Worm (Caenorhabditis elegans): ENCODE results near the gene Y62H9A.8.

The Y62H9A.8 gene

ce11 chrX:11910046-11910445, 17.8 kb upstream of the Y62H9A.8 start, which contains the start of gene Y62H9A.15:
Y62H9A.15 (minus strand) TSS chrX:11910145.
- TF ChIP-seq blmp-1 (tag; optimal IDR thresholded peaks at IDR 0.05), result no peak
- no peak for TF ChIP-seq unc-62 (GFP tag; optimal IDR thresholded peaks at IDR 0.05)
- no peak for TF ChIP-seq mep-1 (tag; optimal IDR thresholded peaks at IDR 0.05)
- no peak for TF ChIP-seq nhr-2 (tag; optimal IDR thresholded peaks at IDR 0.05)
- no peak for TF ChIP-seq mls-2 (tag; optimal IDR thresholded peaks at IDR 0.05)
- no peak for TF ChIP-seq nhr-28 (tag; optimal IDR thresholded peaks at IDR 0.05)
- TF ChIP-seq unc-39 (tag; optimal IDR thresholded peaks at IDR 0.05), result no peak
- TF ChIP-seq M03D4.4 (tag; optimal IDR thresholded peaks at IDR 0.05), result no peak
- TF ChIP-seq sptf-1 (tag; optimal IDR thresholded peaks at IDR 0.05), result no peak
- TF ChIP-seq elt-1 (tag; optimal IDR thresholded peaks at IDR 0.05; ENCODE audit: borderline replicate concordance, insufficient read depth), result no peak
- TF ChIP-seq nhr-12 (tag; optimal IDR thresholded peaks at IDR 0.05), result no peak
- TF ChIP-seq nhr-237 (tag; optimal IDR thresholded peaks at IDR 0.05), result no peak
- no peak for TF ChIP-seq ceh-39 (tag; optimal IDR thresholded peaks at IDR 0.05)
- TF ChIP-seq ceh-83 (GFP tag; optimal IDR thresholded peaks at IDR 0.05), result no peak
- TF ChIP-seq cnd-1 (tag; optimal IDR thresholded peaks at IDR 0.05), result no peak
- no peak for TF ChIP-seq lin-32 (GFP tag; optimal IDR thresholded peaks at IDR 0.05)
- no peak for TF ChIP-seq elt-3 (tag; optimal IDR thresholded peaks at IDR 0.05)
- TF ChIP-seq snpc-4 (tag; optimal IDR thresholded peaks at IDR 0.05), result no peak
- no peak for TF ChIP-seq nhr-76 (tag; optimal IDR thresholded peaks at IDR 0.05)
- no peak for TF ChIP-seq mab-5 (tag; optimal IDR thresholded peaks at IDR 0.05)

ce11 chrX:11909168-11909567, 16.9 kb upstream of the Y62H9A.8 start:
- TF ChIP-seq lsy-2 (tag; optimal IDR thresholded peaks at IDR 0.05), result no peak
- no peak for TF ChIP-seq elt-1 (tag; optimal IDR thresholded peaks at IDR 0.05; ENCODE audit: borderline replicate concordance, insufficient read depth)
- TF ChIP-seq ceh-43 (GFP tag; optimal IDR thresholded peaks at IDR 0.05), result no peak
- no peak for TF ChIP-seq nhr-2 (tag; optimal IDR thresholded peaks at IDR 0.05)
- no peak for TF ChIP-seq mep-1 (tag; optimal IDR thresholded peaks at IDR 0.05)
- TF ChIP-seq ztf-11 (tag; optimal IDR thresholded peaks at IDR 0.05), result no peak
- TF ChIP-seq ceh-83 (GFP tag; optimal IDR thresholded peaks at IDR 0.05), result no peak
- no peak for TF ChIP-seq nhr-237 (tag; optimal IDR thresholded peaks at IDR 0.05)
- no peak for TF ChIP-seq blmp-1 (tag; optimal IDR thresholded peaks at IDR 0.05)
- TF ChIP-seq nhr-12 (tag; optimal IDR thresholded peaks at IDR 0.05), result no peak
- TF ChIP-seq nhr-76 (tag; optimal IDR thresholded peaks at IDR 0.05), result no peak
- TF ChIP-seq mab-5 (tag; optimal IDR thresholded peaks at IDR 0.05), result no peak
- TF ChIP-seq sem-2 (GFP tag; optimal IDR thresholded peaks at IDR 0.05), result no peak
- no peak for TF ChIP-seq lin-32 (GFP tag; optimal IDR thresholded peaks at IDR 0.05)
- TF ChIP-seq cnd-1 (tag; optimal IDR thresholded peaks at IDR 0.05), result no peak
- no peak for TF ChIP-seq unc-39 (tag; optimal IDR thresholded peaks at IDR 0.05)
- no peak for TF ChIP-seq ces-1 (GFP tag; optimal IDR thresholded peaks at IDR 0.05)
- no peak for TF ChIP-seq lin-13 (tag; optimal IDR thresholded peaks at IDR 0.05)

ce11 chrX:11908226-11908625, 16.0 kb upstream of the Y62H9A.8 start:
- TF ChIP-seq mab-5 (tag; optimal IDR thresholded peaks at IDR 0.05) (no peak), mls-2 (tag; optimal IDR thresholded peaks at IDR 0.05) (no peak), unc-62 (GFP tag; optimal IDR thresholded peaks at IDR 0.05) (no peak), nhr-12 (tag; optimal IDR thresholded peaks at IDR 0.05) (no peak), pha-4 (tag; optimal IDR thresholded peaks at IDR 0.05) (no peak), unc-120 (tag; optimal IDR thresholded peaks at IDR 0.05; ENCODE audit: poor library complexity, severe bottlenecking) (no peak), lsy-2 (tag; optimal IDR thresholded peaks at IDR 0.05) (no peak), zip-8 (tag; optimal IDR thresholded peaks at IDR 0.05) (no peak), elt-3 (tag; optimal IDR thresholded peaks at IDR 0.05) (no peak), ztf-11 (tag; optimal IDR thresholded peaks at IDR 0.05) (no peak), nhr-28 (tag; optimal IDR thresholded peaks at IDR 0.05) (no peak), lin-32 (GFP tag; optimal IDR thresholded peaks at IDR 0.05) (no peak), sem-2 (GFP tag; optimal IDR thresholded peaks at IDR 0.05) (no peak), tbx-8 (GFP tag; optimal IDR thresholded peaks at IDR 0.05) (no peak), sptf-1 (tag; optimal IDR thresholded peaks at IDR 0.05) (no peak), ceh-43 (GFP tag; optimal IDR thresholded peaks at IDR 0.05) (no peak), cnd-1 (tag; optimal IDR thresholded peaks at IDR 0.05) (no peak)

ce11 chrX:11907263-11907662, 15.0 kb upstream of the Y62H9A.8 start, which contains the start of gene Y62H9A.11:
Y62H9A.11 (minus strand) TSS chrX:11907363.
- TF ChIP-seq elt-1 (tag; optimal IDR thresholded peaks at IDR 0.05; ENCODE audit: borderline replicate concordance, insufficient read depth) (no peak), ham-2 (GFP tag; optimal IDR thresholded peaks at IDR 0.05) (no peak), nhr-76 (tag; optimal IDR thresholded peaks at IDR 0.05) (no peak), mls-2 (tag; optimal IDR thresholded peaks at IDR 0.05) (no peak), ceh-83 (GFP tag; optimal IDR thresholded peaks at IDR 0.05) (no peak), tbx-8 (GFP tag; optimal IDR thresholded peaks at IDR 0.05) (no peak), ceh-43 (GFP tag; optimal IDR thresholded peaks at IDR 0.05) (no peak), nhr-237 (tag; optimal IDR thresholded peaks at IDR 0.05) (no peak), snpc-4 (tag; optimal IDR thresholded peaks at IDR 0.05) (no peak), lin-32 (GFP tag; optimal IDR thresholded peaks at IDR 0.05) (no peak), unc-120 (tag; optimal IDR thresholded peaks at IDR 0.05; ENCODE audit: poor library complexity, severe bottlenecking) (no peak), unc-39 (tag; optimal IDR thresholded peaks at IDR 0.05) (no peak)

All from whole organism, mixed stage, embryonic.